Worm (Caenorhabditis elegans) whole organism, young adult: ENCODE measurements around the gene snr-5.

Source experiments
- B0035.1 ChIP-seq: sonication (generic microtip); optimal IDR thresholded peaks from 2 replicates; lab custom pipeline; 2016; ENCODE audit warnings: missing genetic modification characterization, mild to moderate bottlenecking, missing compliant biosample characterization, missing genotype, missing genetic modification reagents
- B0336.3 ChIP-seq: fragments of 200-800 bp; sonication (Bioruptor generic); IDR thresholded peaks from 2 replicates; pipeline ENCODE4 v1.3.6; 2022; ENCODE audit warnings: missing genetic modification characterization, missing compliant biosample characterization
- F10E7.11 ChIP-seq: sonication (generic microtip); optimal IDR thresholded peaks from 2 replicates; lab custom pipeline; 2017; ENCODE audit warnings: mild to moderate bottlenecking, missing genetic modification characterization, moderate library complexity, missing compliant biosample characterization
- F22D6.2 ChIP-seq: sonication (generic microtip); optimal IDR thresholded peaks from 2 replicates; lab custom pipeline; 2016; ENCODE audit warnings: mild to moderate bottlenecking, missing genetic modification characterization, missing compliant biosample characterization
- F39B2.1 ChIP-seq: fragments of 200-800 bp; sonication (Bioruptor generic); IDR thresholded peaks from 2 replicates; pipeline ENCODE4 v1.3.6; 2022; ENCODE audit warnings: missing genetic modification reagents, missing genetic modification characterization, missing compliant biosample characterization
- F55B11.4 ChIP-seq: sonication (generic microtip); optimal IDR thresholded peaks from 2 replicates; lab custom pipeline; 2016; ENCODE audit warnings: missing compliant biosample characterization, missing genetic modification characterization, borderline replicate concordance; ENCODE audit not compliant: insufficient read depth
- Y53G8AR.9 ChIP-seq: fragments of 200-800 bp; sonication (Bioruptor generic); conservative IDR thresholded peaks from 2 replicates; pipeline ENCODE4 v1.3.6; 2022; ENCODE audit warnings: missing genetic modification reagents, missing genetic modification characterization, missing compliant biosample characterization
- Y67H2A.10 ChIP-seq: fragments of 200-800 bp; sonication (Bioruptor generic); conservative IDR thresholded peaks from 2 replicates; pipeline ENCODE4 v1.3.6; 2022; ENCODE audit warnings: missing genetic modification reagents, missing genetic modification characterization, missing compliant biosample characterization
- ama-1 ChIP-seq, 3 experiments: fragments of 150-350 bp in 1 of 3; sonication (generic microtip) in 2 of 3; optimal IDR thresholded peaks; 2 replicates each; lab custom pipeline; 2014 to 2018; ENCODE audit warnings: missing biosample characterization in 2 of 3, missing genetic modification characterization in 2 of 3, missing genetic modification reagents in 2 of 3
- aptf-2 ChIP-seq: fragments of 200-800 bp; sonication (Bioruptor generic); conservative IDR thresholded peaks from 2 replicates; pipeline ENCODE4 v1.3.6; 2022; ENCODE audit warnings: missing genetic modification reagents, missing genetic modification characterization, missing compliant biosample characterization
- atf-7 ChIP-seq: sonication (generic microtip); optimal IDR thresholded peaks from 2 replicates; lab custom pipeline; 2017; ENCODE audit warnings: mild to moderate bottlenecking, missing genetic modification characterization, missing compliant biosample characterization
- attf-6 ChIP-seq: fragments of 200-800 bp; sonication (Bioruptor generic); IDR thresholded peaks from 2 replicates; pipeline ENCODE4 v1.3.6; 2022; ENCODE audit warnings: missing genetic modification reagents, missing genetic modification characterization, missing compliant biosample characterization
- bed-1 ChIP-seq: fragments of 200-800 bp; sonication (Bioruptor generic); IDR thresholded peaks from 2 replicates; pipeline ENCODE4 v1.3.6; 2022; ENCODE audit warnings: missing genetic modification reagents, missing genetic modification characterization, missing compliant biosample characterization
- bed-2 ChIP-seq: fragments of 200-800 bp; sonication (Bioruptor generic); IDR thresholded peaks from 2 replicates; pipeline ENCODE4 v1.3.6; 2022; ENCODE audit warnings: missing genetic modification reagents, missing genetic modification characterization, missing compliant biosample characterization
- ccch-3 ChIP-seq: fragments of 200-800 bp; sonication (Bioruptor generic); optimal IDR thresholded peaks from 2 replicates; lab custom pipeline; 2018; ENCODE audit warnings: mild to moderate bottlenecking, missing genetic modification characterization, missing compliant biosample characterization
- cebp-2 ChIP-seq: fragments of 200-800 bp; sonication (Bioruptor generic); IDR thresholded peaks from 2 replicates; pipeline ENCODE4 v1.3.6; 2022; ENCODE audit warnings: missing genetic modification characterization, missing compliant biosample characterization
- ceh-27 ChIP-seq: fragments of 200-800 bp; sonication (Bioruptor generic); optimal IDR thresholded peaks from 2 replicates; lab custom pipeline; 2018; ENCODE audit warnings: mild to moderate bottlenecking, missing genetic modification characterization, moderate library complexity, missing compliant biosample characterization
- ceh-40 ChIP-seq: fragments of 200-800 bp; sonication (Bioruptor generic); IDR thresholded peaks from 2 replicates; pipeline ENCODE4 v1.3.6; 2022; ENCODE audit warnings: missing genetic modification characterization, missing compliant biosample characterization
- ceh-79 ChIP-seq: sonication (generic microtip); optimal IDR thresholded peaks from 2 replicates; lab custom pipeline; 2017; ENCODE audit warnings: mild to moderate bottlenecking, missing genetic modification characterization, missing compliant biosample characterization
- die-1 ChIP-seq: sonication (generic microtip); optimal IDR thresholded peaks from 2 replicates; lab custom pipeline; 2016; ENCODE audit warnings: missing genotype, mild to moderate bottlenecking, missing genetic modification characterization, missing compliant biosample characterization
- dox-1 ChIP-seq: fragments of 200-800 bp; sonication (Bioruptor generic); IDR thresholded peaks from 2 replicates; pipeline ENCODE4 v1.3.6; 2022; ENCODE audit warnings: missing genetic modification reagents, missing genetic modification characterization, missing compliant biosample characterization
- dpff-1 ChIP-seq: sonication (generic microtip); optimal IDR thresholded peaks from 2 replicates; lab custom pipeline; 2017; ENCODE audit warnings: mild to moderate bottlenecking, missing genetic modification characterization, missing compliant biosample characterization
- egl-18 ChIP-seq: fragments of 200-800 bp; sonication (Bioruptor generic); IDR thresholded peaks from 2 replicates; pipeline ENCODE4 v1.3.6; 2022; ENCODE audit warnings: missing genetic modification reagents, missing genetic modification characterization, missing compliant biosample characterization
- ekl-4 ChIP-seq: fragments of 200-800 bp; sonication (Bioruptor generic); IDR thresholded peaks from 2 replicates; pipeline ENCODE4 v1.3.6; 2022; ENCODE audit warnings: missing genetic modification reagents, missing genetic modification characterization, missing compliant biosample characterization
- fkh-3 ChIP-seq: sonication (generic microtip); optimal IDR thresholded peaks from 2 replicates; lab custom pipeline; 2016; ENCODE audit warnings: mild to moderate bottlenecking, missing genetic modification characterization, missing compliant biosample characterization
- hlh-12 ChIP-seq: sonication (generic microtip); optimal IDR thresholded peaks from 2 replicates; lab custom pipeline; 2016; ENCODE audit warnings: missing genetic modification characterization, missing compliant biosample characterization
- hlh-26 ChIP-seq: fragments of 200-800 bp; sonication (Bioruptor generic); conservative IDR thresholded peaks from 2 replicates; pipeline ENCODE4 v1.3.6; 2022; ENCODE audit warnings: missing genetic modification reagents, missing genetic modification characterization, missing compliant biosample characterization
- let-526 ChIP-seq: fragments of 200-800 bp; sonication (Bioruptor generic); IDR thresholded peaks from 2 replicates; pipeline ENCODE4 v1.3.6; 2022; ENCODE audit warnings: missing genetic modification reagents, missing genetic modification characterization, missing compliant biosample characterization
- lin-40 ChIP-seq: sonication (generic microtip); optimal IDR thresholded peaks from 2 replicates; lab custom pipeline; 2016; ENCODE audit warnings: missing genetic modification characterization, mild to moderate bottlenecking, missing compliant biosample characterization, missing genotype, missing genetic modification reagents
- lsl-1 ChIP-seq: fragments of 200-800 bp; sonication (Bioruptor generic); optimal IDR thresholded peaks from 2 replicates; lab custom pipeline; 2018; ENCODE audit warnings: mild to moderate bottlenecking, missing genetic modification characterization, moderate library complexity, missing compliant biosample characterization
- madf-3 ChIP-seq: fragments of 200-800 bp; sonication (Bioruptor generic); IDR thresholded peaks from 2 replicates; pipeline ENCODE4 v1.3.6; 2022; ENCODE audit warnings: missing genetic modification reagents, missing genetic modification characterization, missing compliant biosample characterization
- madf-8 ChIP-seq: fragments of 200-800 bp; sonication (Bioruptor generic); conservative IDR thresholded peaks from 2 replicates; pipeline ENCODE4 v1.3.6; 2022; ENCODE audit warnings: missing genetic modification reagents, missing genetic modification characterization, missing compliant biosample characterization
- mes-4 ChIP-seq: sonication (generic microtip); optimal IDR thresholded peaks from 2 replicates; lab custom pipeline; 2016; ENCODE audit warnings: missing genotype, missing genetic modification characterization, missing compliant biosample characterization
- nfyb-1 ChIP-seq: fragments of 200-800 bp; sonication (Bioruptor generic); IDR thresholded peaks from 2 replicates; pipeline ENCODE4 v1.3.6; 2022; ENCODE audit warnings: missing genetic modification reagents, missing genetic modification characterization, missing compliant biosample characterization
- nhr-120 ChIP-seq: fragments of 200-800 bp; sonication (Bioruptor generic); IDR thresholded peaks from 2 replicates; pipeline ENCODE4 v1.3.6; 2022; ENCODE audit warnings: missing genetic modification characterization, missing compliant biosample characterization
- nhr-179 ChIP-seq: sonication (generic microtip); optimal IDR thresholded peaks from 2 replicates; lab custom pipeline; 2016; ENCODE audit warnings: mild to moderate bottlenecking, missing genetic modification characterization, missing compliant biosample characterization
- pha-4 ChIP-seq: fragments of 150-350 bp; sonication (generic microtip); optimal IDR thresholded peaks from 2 replicates; lab custom pipeline; 2014; ENCODE audit warnings: missing biosample characterization, missing genetic modification reagents, missing genetic modification characterization
- rcor-1 ChIP-seq: fragments of 200-800 bp; sonication (Bioruptor generic); IDR thresholded peaks from 2 replicates; pipeline ENCODE4 v1.3.6; 2022; ENCODE audit warnings: missing genetic modification reagents, missing genetic modification characterization, missing compliant biosample characterization
- repo-1 ChIP-seq: sonication (generic microtip); optimal IDR thresholded peaks from 2 replicates; lab custom pipeline; 2017; ENCODE audit warnings: mild to moderate bottlenecking, missing genetic modification characterization, missing compliant biosample characterization
- sdz-38 ChIP-seq: sonication (generic microtip); optimal IDR thresholded peaks from 2 replicates; lab custom pipeline; 2016; ENCODE audit warnings: missing genotype, missing genetic modification characterization, missing compliant biosample characterization
- snpc-1.3 ChIP-seq: sonication (generic microtip); optimal IDR thresholded peaks from 2 replicates; lab custom pipeline; 2017; ENCODE audit warnings: missing genetic modification characterization, mild to moderate bottlenecking, missing compliant biosample characterization, antibody characterized with exemption, moderate library complexity, missing genotype, missing genetic modification reagents; ENCODE audit not compliant: insufficient read depth
- snpc-4 ChIP-seq, 5 experiments: fragments of 150-350 bp in 1 of 5; sonication (generic microtip) in 4 of 5; optimal IDR thresholded peaks; 2 replicates each; lab custom pipeline; 2014 to 2018; ENCODE audit warnings: missing genetic modification characterization in 5 of 5, missing biosample characterization in 3 of 5, antibody characterized with exemption in 2 of 5, mild to moderate bottlenecking in 2 of 5, missing compliant biosample characterization in 2 of 5, missing genotype in 2 of 5, moderate library complexity in 2 of 5, missing genetic modification reagents in 1 of 5
- sptf-2 ChIP-seq: fragments of 200-800 bp; sonication (Bioruptor generic); optimal IDR thresholded peaks from 2 replicates; lab custom pipeline; 2018; ENCODE audit warnings: mild to moderate bottlenecking, missing genetic modification characterization, missing compliant biosample characterization
- tbp1 ChIP-seq: fragments of 200-800 bp; sonication (Bioruptor generic); optimal IDR thresholded peaks from 2 replicates; lab custom pipeline; 2018; ENCODE audit warnings: mild to moderate bottlenecking, missing genetic modification characterization, missing compliant biosample characterization
- xnd-1 ChIP-seq: sonication (generic microtip); optimal IDR thresholded peaks from 2 replicates; lab custom pipeline; 2016; ENCODE audit warnings: missing genotype, missing genetic modification reagents, missing genetic modification characterization, missing compliant biosample characterization
- zfh-2 ChIP-seq: fragments of 200-800 bp; sonication (Bioruptor generic); conservative IDR thresholded peaks from 2 replicates; pipeline ENCODE4 v1.3.6; 2022; ENCODE audit warnings: missing genetic modification reagents, missing genetic modification characterization, missing compliant biosample characterization
- zim-3 ChIP-seq: sonication (generic microtip); optimal IDR thresholded peaks from 2 replicates; lab custom pipeline; 2017; ENCODE audit warnings: mild to moderate bottlenecking, missing genetic modification characterization, moderate library complexity, missing compliant biosample characterization

The snr-5 gene

DNA sequence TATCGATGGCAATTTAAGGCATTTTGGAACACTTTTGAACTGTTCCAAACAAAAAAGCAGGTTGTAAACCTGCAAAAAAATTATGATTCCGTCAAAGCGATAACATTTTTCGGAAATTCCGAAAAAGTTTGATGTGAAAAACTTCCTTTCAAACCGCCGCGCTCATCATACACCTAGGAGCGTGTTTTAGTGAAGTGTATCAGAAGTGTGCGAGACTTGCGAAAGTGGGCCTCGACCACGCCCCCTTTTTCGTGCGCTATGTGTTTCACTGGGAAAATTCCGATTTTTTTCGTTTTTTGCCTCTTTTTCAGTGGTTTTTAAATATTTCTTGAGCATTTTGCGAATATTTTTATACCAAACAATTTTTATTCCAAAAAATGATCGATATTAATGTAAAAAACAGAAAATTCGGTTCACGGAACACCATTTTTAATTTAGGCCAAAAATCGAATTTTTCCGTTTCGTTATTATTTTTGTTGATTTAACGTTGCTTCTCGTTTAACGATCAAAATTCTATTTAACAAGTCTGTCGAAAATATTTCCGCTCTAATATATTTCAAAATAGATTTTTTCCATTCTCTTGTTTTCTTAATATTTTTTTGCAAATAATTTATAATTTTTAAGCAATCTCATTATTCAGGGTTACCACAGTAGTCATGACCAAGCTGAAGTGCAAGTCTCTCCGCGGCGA is 7.2 kb upstream of the snr-5 start, which contains the start of gene rpl-35 (continued):
- TF ChIP-seq Y53G8AR.9 (GFP tag; lab: Robert Waterston, UW): peak; percentile 100
- TF ChIP-seq nfyb-1 (GFP tag; lab: Robert Waterston, UW): peak; percentile 99
- TF ChIP-seq bed-2 (GFP tag; lab: Robert Waterston, UW): peak; percentile 97
- TF ChIP-seq nhr-179 (tag; lab: Kevin White, UChicago): no peak
- peak; percentile 99 for TF ChIP-seq egl-18 (GFP tag; lab: Robert Waterston, UW)
- peak; percentile 97 for TF ChIP-seq lsl-1 (GFP tag; lab: Kevin White, UChicago)
- peak; percentile 90 for TF ChIP-seq attf-6 (GFP tag; lab: Robert Waterston, UW)
- TF ChIP-seq snpc-4 (GFP tag; optimal IDR thresholded peaks at IDR 0.05; lab: Kevin White, UChicago): peak; percentile 93
- TF ChIP-seq snpc-4 (tag; optimal IDR thresholded peaks at IDR 0.05; lab: Kevin White, UChicago): peak; percentile 90 to 95 (median 91)
- peak; percentile 94 for TF ChIP-seq F22D6.2 (tag; lab: Kevin White, UChicago)
- TF ChIP-seq mes-4 (tag; lab: Kevin White, UChicago): peak; percentile 75
- TF ChIP-seq hlh-12 (tag; lab: Kevin White, UChicago): no peak
- TF ChIP-seq snpc-1.3: peak; percentile 98
- peak; percentile 94 for TF ChIP-seq madf-8
- peak; percentile 99 for TF ChIP-seq let-526 (GFP tag; lab: Robert Waterston, UW)
- TF ChIP-seq pha-4 (tag; lab: Kevin White, UChicago): peak; percentile 96
- no peak for TF ChIP-seq sdz-38 (tag; lab: Kevin White, UChicago)
- TF ChIP-seq repo-1 (tag; lab: Kevin White, UChicago): peak; percentile 99
- TF ChIP-seq hlh-26 (GFP tag; lab: Robert Waterston, UW): no peak
- peak; percentile 100 for TF ChIP-seq ceh-27 (GFP tag; lab: Kevin White, UChicago)
- peak; percentile 97 for TF ChIP-seq Y67H2A.10 (GFP tag; lab: Robert Waterston, UW)
- peak; percentile 99 for TF ChIP-seq ekl-4 (GFP tag; lab: Robert Waterston, UW)
- peak; percentile 98 for TF ChIP-seq aptf-2
- peak; percentile 99 for TF ChIP-seq lin-40 (tag; lab: Kevin White, UChicago)
- TF ChIP-seq zfh-2 (GFP tag; lab: Robert Waterston, UW): no peak; the same call in 1 of the 2 replicates
- peak; percentile 73 for TF ChIP-seq fkh-3 (tag; lab: Kevin White, UChicago)
- TF ChIP-seq ccch-3 (GFP tag; lab: Kevin White, UChicago): peak; percentile 85
- TF ChIP-seq F10E7.11 (tag; lab: Kevin White, UChicago): peak; percentile 89
- TF ChIP-seq tbp1: peak; percentile 83
- TF ChIP-seq dpff-1 (tag; lab: Kevin White, UChicago): peak; percentile 66
- TF ChIP-seq die-1 (tag; lab: Kevin White, UChicago): peak; percentile 80
- peak; percentile 78 for TF ChIP-seq ceh-79 (tag; lab: Kevin White, UChicago)
- TF ChIP-seq F55B11.4 (tag; lab: Kevin White, UChicago): no peak
- TF ChIP-seq B0336.3 (GFP tag; lab: Robert Waterston, UW): peak; percentile 100
- TF ChIP-seq dox-1 (GFP tag; lab: Robert Waterston, UW): peak; percentile 100
- TF ChIP-seq nhr-120: peak; percentile 97
- TF ChIP-seq B0035.1 (tag; lab: Kevin White, UChicago): peak; percentile 95
- peak; percentile 99 for TF ChIP-seq madf-3 (GFP tag; lab: Robert Waterston, UW)
- peak; percentile 87 for TF ChIP-seq zim-3
- peak; percentile 95 for TF ChIP-seq sptf-2 (GFP tag; lab: Kevin White, UChicago)
- peak; percentile 91; the same call in 1 of the 2 replicates for TF ChIP-seq bed-1
- peak; percentile 93; the same call in 1 of the 2 replicates for TF ChIP-seq ceh-40 (GFP tag; lab: Robert Waterston, UW)
- peak; percentile 10 for TF ChIP-seq ama-1 (optimal IDR thresholded peaks at IDR 0.05; lab: Kevin White, UChicago)
- peak; percentile 62 to 79 for TF ChIP-seq ama-1 (GFP tag; optimal IDR thresholded peaks at IDR 0.05; lab: Kevin White, UChicago)
- TF ChIP-seq F39B2.1 (GFP tag; lab: Robert Waterston, UW): peak; percentile 95
- TF ChIP-seq cebp-2 (GFP tag; lab: Robert Waterston, UW): peak; percentile 96
- peak; percentile 98 for TF ChIP-seq atf-7
- TF ChIP-seq rcor-1 (GFP tag; lab: Robert Waterston, UW): peak; percentile 99
- TF ChIP-seq xnd-1 (tag; lab: Kevin White, UChicago): peak; percentile 89
